Worm (Caenorhabditis elegans) whole organism, early embryonic: ENCODE results near the gene riok-3.

Experiments
- B0310.2 ChIP-seq: sonication (generic microtip); optimal IDR thresholded peaks from 2 replicates; lab custom pipeline; 2016; ENCODE audit warnings: mild to moderate bottlenecking, missing genetic modification characterization, missing compliant biosample characterization
- F13C5.2 ChIP-seq: sonication (generic microtip); optimal IDR thresholded peaks from 2 replicates; lab custom pipeline; 2017; ENCODE audit warnings: mild to moderate bottlenecking, missing genetic modification characterization, inconsistent platforms, missing compliant biosample characterization
- aly-1 ChIP-seq: sonication (generic microtip); optimal IDR thresholded peaks from 2 replicates; lab custom pipeline; 2016; ENCODE audit warnings: missing genetic modification characterization, missing compliant biosample characterization
- ama-1 ChIP-seq: fragments of 150-350 bp; optimal IDR thresholded peaks from 2 replicates; lab custom pipeline; 2014
- ceh-13 ChIP-seq: fragments of 200-800 bp; sonication (Bioruptor generic); optimal IDR thresholded peaks from 2 replicates; lab custom pipeline; 2018; ENCODE audit warnings: mild to moderate bottlenecking, missing genetic modification characterization, missing compliant biosample characterization
- ceh-36 ChIP-seq: sonication (generic microtip); optimal IDR thresholded peaks from 2 replicates; lab custom pipeline; 2016; ENCODE audit warnings: missing genetic modification characterization, inconsistent platforms, missing compliant biosample characterization
- ets-7 ChIP-seq: sonication (generic microtip); optimal IDR thresholded peaks from 2 replicates; lab custom pipeline; 2016; ENCODE audit warnings: missing genotype, missing genetic modification characterization, missing compliant biosample characterization
- flt-1 ChIP-seq: fragments of 200-800 bp; sonication (Bioruptor generic); IDR thresholded peaks from 2 replicates; pipeline ENCODE4 v1.3.6; 2022; ENCODE audit warnings: missing genetic modification characterization, missing compliant biosample characterization
- hmbx-1 ChIP-seq: sonication (generic microtip); optimal IDR thresholded peaks from 2 replicates; lab custom pipeline; 2016; ENCODE audit warnings: mild to moderate bottlenecking, missing genetic modification characterization, missing compliant biosample characterization
- hmg-4 ChIP-seq: fragments of 200-800 bp; sonication (Bioruptor generic); optimal IDR thresholded peaks from 2 replicates; lab custom pipeline; 2018; ENCODE audit warnings: mild to moderate bottlenecking, missing genetic modification characterization, missing compliant biosample characterization
- hnd-1 ChIP-seq: sonication (generic microtip); optimal IDR thresholded peaks from 2 replicates; lab custom pipeline; 2016; ENCODE audit warnings: missing genetic modification characterization, missing compliant biosample characterization
- pes-1 ChIP-seq: fragments of 200-800 bp; sonication (Bioruptor generic); IDR thresholded peaks from 2 replicates; pipeline ENCODE4 v1.3.6; 2022; ENCODE audit warnings: missing genetic modification reagents, missing genetic modification characterization, missing compliant biosample characterization
- scrt-1 ChIP-seq: fragments of 200-800 bp; sonication (Bioruptor generic); IDR thresholded peaks from 2 replicates; pipeline ENCODE4 v1.3.6; 2022; ENCODE audit warnings: missing genetic modification characterization, missing compliant biosample characterization
- sea-1 ChIP-seq: fragments of 200-800 bp; sonication (Bioruptor generic); conservative IDR thresholded peaks from 2 replicates; pipeline ENCODE4 v1.3.6; 2022; ENCODE audit warnings: missing genetic modification characterization, missing compliant biosample characterization
- tbx-11 ChIP-seq: fragments of 200-800 bp; sonication (Bioruptor generic); IDR thresholded peaks from 2 replicates; pipeline ENCODE4 v1.3.6; 2022; ENCODE audit warnings: missing genetic modification characterization, missing compliant biosample characterization
- tbx-37 ChIP-seq: fragments of 200-800 bp; sonication (Bioruptor generic); conservative IDR thresholded peaks from 2 replicates; pipeline ENCODE4 v1.3.6; 2022; ENCODE audit warnings: missing genetic modification reagents, missing genetic modification characterization, missing compliant biosample characterization
- tra-4 ChIP-seq: sonication (generic microtip); optimal IDR thresholded peaks from 2 replicates; lab custom pipeline; 2017; ENCODE audit warnings: missing genetic modification characterization, missing compliant biosample characterization

Gene riok-3

DNA sequence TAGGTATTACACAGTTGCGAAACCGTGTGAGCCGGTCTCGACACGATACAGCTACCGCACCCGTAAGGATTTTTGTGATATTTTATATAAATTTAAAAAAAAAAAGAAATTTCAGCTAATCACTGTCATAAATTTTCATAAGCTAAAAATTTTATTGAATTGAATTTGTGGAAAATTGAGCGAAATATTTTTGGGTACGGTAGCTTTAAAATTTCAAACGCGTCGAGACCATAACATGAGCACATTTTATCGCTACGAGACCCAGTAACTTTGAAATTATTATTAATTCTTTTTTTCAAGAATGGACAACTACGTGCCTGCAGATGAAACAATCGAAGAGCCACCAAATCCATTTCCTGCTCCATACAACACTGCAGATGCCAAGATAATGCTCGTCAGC lies 8.3 kb upstream of the riok-3 start, which contains the start of gene ZK632.14:
Gene ZK632.14, plus strand, starts transcription at position 301 of the 400 bp plus-strand sequence.
- TF ChIP-seq F13C5.2 (tag; lab: Kevin White, UChicago) (no peak), hmg-4 (GFP tag; lab: Kevin White, UChicago) (no peak), ceh-13 (GFP tag; lab: Kevin White, UChicago) (no peak), scrt-1 (GFP tag; lab: Robert Waterston, UW) (no peak), tra-4 (tag; lab: Kevin White, UChicago) (no peak), tbx-37 (GFP tag; lab: Robert Waterston, UW) (no peak), hnd-1 (tag; lab: Kevin White, UChicago) (no peak), B0310.2 (tag; lab: Kevin White, UChicago) (no peak), pes-1 (no peak), ets-7 (tag; lab: Kevin White, UChicago) (no peak), ama-1 (lab: Kevin White, UChicago) (no peak), flt-1 (GFP tag; lab: Robert Waterston, UW) (no peak), aly-1 (no peak), ceh-36 (tag; lab: Kevin White, UChicago) (no peak), sea-1 (GFP tag; lab: Robert Waterston, UW) (no peak), tbx-11 (GFP tag; lab: Robert Waterston, UW) (no peak), hmbx-1 (tag; lab: Kevin White, UChicago) (no peak)

DNA sequence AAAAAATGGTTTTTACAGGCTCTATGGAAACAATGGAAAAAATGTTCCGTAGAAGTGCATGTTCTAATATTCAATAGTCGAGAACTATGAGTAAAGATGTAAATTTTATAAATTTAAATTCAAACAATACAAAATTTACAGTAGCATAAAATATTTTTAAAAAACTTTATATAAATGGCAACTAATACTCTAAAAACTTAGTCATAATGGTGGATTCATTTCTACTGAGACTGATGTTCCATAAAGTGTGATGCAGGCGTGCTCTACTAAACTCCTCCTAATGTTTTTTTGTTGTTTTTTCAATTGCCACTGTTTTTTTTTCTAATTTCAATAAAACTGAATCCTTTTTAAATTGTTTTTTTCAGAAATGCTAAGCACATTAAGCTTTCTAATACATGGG lies 3.4 kb upstream of the riok-3 start, which contains the start of gene gtap-2:
Gene gtap-2, plus strand, starts transcription at position 366 of the 400 bp plus-strand sequence.
- TF ChIP-seq pes-1 (no peak), tbx-37 (GFP tag; lab: Robert Waterston, UW) (0 out of 2 replicates have a peak, but pooled peaks have one; percentile 37)

- TF ChIP-seq hmbx-1 (tag; lab: Kevin White, UChicago) (no peak), aly-1 (no peak), ceh-13 (GFP tag; lab: Kevin White, UChicago) (no peak), sea-1 (GFP tag; lab: Robert Waterston, UW) (no peak), scrt-1 (GFP tag; lab: Robert Waterston, UW) (no peak), ceh-36 (tag; lab: Kevin White, UChicago) (no peak), pes-1 (no peak), F13C5.2 (tag; lab: Kevin White, UChicago) (no peak), flt-1 (GFP tag; lab: Robert Waterston, UW) (no peak), tbx-37 (GFP tag; lab: Robert Waterston, UW) (no peak), tbx-11 (GFP tag; lab: Robert Waterston, UW) (no peak), hnd-1 (tag; lab: Kevin White, UChicago) (no peak), B0310.2 (tag; lab: Kevin White, UChicago) (no peak), ama-1 (lab: Kevin White, UChicago) (no peak), tra-4 (tag; lab: Kevin White, UChicago) (no peak), ets-7 (tag; lab: Kevin White, UChicago) (no peak), hmg-4 (GFP tag; lab: Kevin White, UChicago) (no peak)
Observed at ce11 chrIII:9807560-9808046, 2.8 kb upstream of the riok-3 start.

- TF ChIP-seq ceh-13 (GFP tag; lab: Kevin White, UChicago) = no peak
- TF ChIP-seq tbx-37 (GFP tag; lab: Robert Waterston, UW) = no peak
- TF ChIP-seq hmbx-1 (tag; lab: Kevin White, UChicago) = no peak
- no peak for TF ChIP-seq flt-1 (GFP tag; lab: Robert Waterston, UW)
- no peak for TF ChIP-seq pes-1
- no peak for TF ChIP-seq B0310.2 (tag; lab: Kevin White, UChicago)
- TF ChIP-seq tra-4 (tag; lab: Kevin White, UChicago) = no peak
- no peak for TF ChIP-seq hmg-4 (GFP tag; lab: Kevin White, UChicago)
- no peak for TF ChIP-seq ets-7 (tag; lab: Kevin White, UChicago)
- no peak for TF ChIP-seq hnd-1 (tag; lab: Kevin White, UChicago)
- no peak for TF ChIP-seq tbx-11 (GFP tag; lab: Robert Waterston, UW)
- no peak for TF ChIP-seq scrt-1 (GFP tag; lab: Robert Waterston, UW)
- no peak for TF ChIP-seq sea-1 (GFP tag; lab: Robert Waterston, UW)
- TF ChIP-seq ama-1 (lab: Kevin White, UChicago) = no peak
- no peak for TF ChIP-seq ceh-36 (tag; lab: Kevin White, UChicago)
- TF ChIP-seq F13C5.2 (tag; lab: Kevin White, UChicago) = no peak
- TF ChIP-seq aly-1 = no peak
Observed at ce11 chrIII:9806968-9807559, 2.3 kb upstream of the riok-3 start, which contains the start of gene ZK632.4. TSS of gene ZK632.4 (minus strand) at chrIII:9807454.

DNA sequence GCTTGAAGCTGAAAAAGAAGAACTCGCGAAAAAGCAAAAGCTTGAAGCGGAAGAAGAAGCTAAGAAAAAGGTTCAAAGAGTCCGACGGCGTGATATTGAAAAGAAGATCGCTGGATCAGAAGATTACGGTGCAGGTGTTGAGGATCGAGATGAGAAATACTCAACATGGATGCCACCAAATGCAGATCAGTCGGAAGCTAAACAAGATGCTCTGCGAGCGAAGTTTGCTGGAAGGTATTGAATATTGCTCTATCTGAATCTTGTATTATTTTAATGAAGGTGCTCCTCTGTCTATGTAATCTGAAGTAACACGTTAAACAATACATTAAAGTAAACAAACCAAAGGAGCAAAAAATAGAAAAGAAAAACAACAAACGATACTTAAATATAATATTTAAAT lies 2.8 kb downstream of the riok-3 start:
- TF ChIP-seq F13C5.2 (tag; lab: Kevin White, UChicago) = no peak
- no peak for TF ChIP-seq pes-1
- TF ChIP-seq hmg-4 (GFP tag; lab: Kevin White, UChicago) = no peak
- TF ChIP-seq flt-1 (GFP tag; lab: Robert Waterston, UW) = no peak
- no peak for TF ChIP-seq tbx-11 (GFP tag; lab: Robert Waterston, UW)
- TF ChIP-seq ets-7 (tag; lab: Kevin White, UChicago) = no peak
- no peak for TF ChIP-seq aly-1

DNA sequence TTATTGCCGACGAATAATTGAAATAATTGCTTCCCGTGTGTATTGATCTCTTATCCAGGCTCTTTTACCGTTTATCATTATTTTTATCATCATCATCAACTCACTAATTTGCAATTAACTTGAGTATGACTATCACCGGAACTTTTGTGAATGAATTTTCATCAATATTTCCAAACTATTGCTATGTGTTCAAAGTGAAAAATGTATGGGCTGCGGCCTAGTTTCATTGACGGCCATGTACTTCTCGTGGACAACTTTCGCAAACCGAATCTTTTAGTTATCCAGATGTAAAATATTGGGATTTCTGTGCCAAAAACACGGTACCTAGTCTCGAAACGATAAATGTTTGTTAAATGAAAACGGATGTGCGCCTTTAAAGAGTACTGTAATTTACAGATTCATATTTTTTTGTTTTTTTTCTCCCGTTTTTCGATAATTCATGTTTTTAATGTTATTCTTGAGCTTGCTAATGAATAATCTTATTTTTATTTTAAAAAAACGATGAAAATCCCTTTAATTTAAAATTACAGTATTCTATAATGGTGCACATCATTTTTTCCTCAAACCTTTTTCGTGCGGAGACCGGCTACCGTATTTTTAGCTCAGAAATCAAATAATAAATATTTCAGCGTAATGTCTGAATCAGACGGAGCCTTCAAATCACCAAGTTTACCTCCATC lies 6.2 kb downstream of the riok-3 start, which contains the start of gene ZK632.2:
Gene ZK632.2, plus strand, starts transcription at position 630 of the 680 bp plus-strand sequence.
- TF ChIP-seq tra-4 (tag; lab: Kevin White, UChicago) (no peak), scrt-1 (GFP tag; lab: Robert Waterston, UW) (no peak), hmg-4 (GFP tag; lab: Kevin White, UChicago) (no peak), ceh-13 (GFP tag; lab: Kevin White, UChicago) (no peak), hnd-1 (tag; lab: Kevin White, UChicago) (no peak), ama-1 (lab: Kevin White, UChicago) (no peak), hmbx-1 (tag; lab: Kevin White, UChicago) (no peak), F13C5.2 (tag; lab: Kevin White, UChicago) (no peak), aly-1 (no peak), pes-1 (no peak), tbx-37 (GFP tag; lab: Robert Waterston, UW) (no peak), sea-1 (GFP tag; lab: Robert Waterston, UW) (no peak), B0310.2 (tag; lab: Kevin White, UChicago) (no peak), tbx-11 (GFP tag; lab: Robert Waterston, UW) (no peak), ets-7 (tag; lab: Kevin White, UChicago) (no peak), flt-1 (GFP tag; lab: Robert Waterston, UW) (no peak), ceh-36 (tag; lab: Kevin White, UChicago) (no peak)
